Fruit fly (Drosophila melanogaster) whole organism, embryonic: ENCODE data around the gene CG42299.

ENCODE experiments used
- ATbp ChIP-seq: fragments of 200-800 bp; sonication (Bioruptor generic); optimal IDR thresholded peaks from 2 replicates; lab custom pipeline; 2017; ENCODE audit warnings: missing biosample characterization, mild to moderate bottlenecking, missing genetic modification characterization, missing genetic modification reagents
- Aef1 ChIP-seq: fragments of 200-800 bp; sonication (Bioruptor generic); IDR thresholded peaks from 3 replicates; pipeline ENCODE4 v1.3.6; 2022; ENCODE audit warnings: missing biosample characterization, missing genetic modification characterization
- Awh ChIP-seq: fragments of 200-800 bp; sonication (Bioruptor generic); IDR thresholded peaks from 2 replicates; pipeline ENCODE4, ENCODE4 v1.3.6; 2022; ENCODE audit warnings: missing biosample characterization, missing genetic modification characterization
- Bgb ChIP-seq: fragments of 200-800 bp; sonication (Bioruptor generic); IDR thresholded peaks from 2 replicates; pipeline ENCODE4 v1.3.6; 2022; ENCODE audit warnings: missing biosample characterization, missing genetic modification characterization; ENCODE audit not compliant: partially characterized antibody
- CG10267 ChIP-seq: fragments of 200-800 bp; sonication (Bioruptor generic); optimal IDR thresholded peaks from 2 replicates; lab custom pipeline; 2018; ENCODE audit warnings: missing biosample characterization, mild to moderate bottlenecking, missing genetic modification characterization, moderate library complexity
- CG10366 ChIP-seq: fragments of 200-800 bp; sonication (Bioruptor generic); IDR thresholded peaks from 2 replicates; pipeline ENCODE4 v1.3.6; 2022; ENCODE audit warnings: missing biosample characterization, missing genetic modification characterization
- CG10462 ChIP-seq: fragments of 200-800 bp; sonication (Bioruptor generic); optimal IDR thresholded peaks from 2 replicates; lab custom pipeline; 2016; ENCODE audit warnings: missing biosample characterization, missing genetic modification characterization
- CG11247 ChIP-seq: fragments of 200-800 bp; sonication (Bioruptor generic); IDR thresholded peaks from 2 replicates; pipeline ENCODE4 v1.3.6; 2022; ENCODE audit warnings: missing biosample characterization, missing genetic modification characterization
- CG12071 ChIP-seq: fragments of 200-800 bp; sonication (Bioruptor generic); optimal IDR thresholded peaks from 3 replicates; lab custom pipeline; 2018; ENCODE audit warnings: missing biosample characterization, mild to moderate bottlenecking, missing genetic modification characterization
- CG13287 ChIP-seq: fragments of 200-800 bp; sonication (Bioruptor generic); IDR thresholded peaks from 2 replicates; pipeline ENCODE4 v1.3.6; 2022; ENCODE audit warnings: missing biosample characterization, missing genetic modification characterization; ENCODE audit not compliant: partially characterized antibody
- CG14667 ChIP-seq: fragments of 200-800 bp; sonication (Bioruptor generic); IDR thresholded peaks from 2 replicates; pipeline ENCODE4 v1.3.6; 2022; ENCODE audit warnings: missing biosample characterization, missing genetic modification characterization
- CG15514 ChIP-seq: fragments of 200-800 bp; sonication (Bioruptor generic); optimal IDR thresholded peaks from 3 replicates; lab custom pipeline; 2017; ENCODE audit warnings: missing biosample characterization, missing genetic modification characterization, mild to moderate bottlenecking, moderate library complexity, missing genetic modification reagents
- CG17612 ChIP-seq: fragments of 200-800 bp; sonication (Bioruptor generic); IDR thresholded peaks from 2 replicates; pipeline ENCODE4 v1.3.6; 2022; ENCODE audit warnings: missing biosample characterization, missing genetic modification characterization
- CG18011 ChIP-seq: fragments of 200-800 bp; sonication (Bioruptor generic); optimal IDR thresholded peaks from 2 replicates; lab custom pipeline; 2017; ENCODE audit warnings: missing biosample characterization, missing genetic modification characterization, mild to moderate bottlenecking, moderate library complexity, missing genotype
- CG18599 ChIP-seq: fragments of 200-800 bp; sonication (Bioruptor generic); optimal IDR thresholded peaks from 3 replicates; lab custom pipeline; 2017; ENCODE audit warnings: missing biosample characterization, missing genetic modification characterization, mild to moderate bottlenecking, moderate library complexity, missing genetic modification reagents
- CG18764 ChIP-seq: fragments of 200-800 bp; sonication (Bioruptor generic); optimal IDR thresholded peaks from 3 replicates; lab custom pipeline; 2016; ENCODE audit warnings: missing biosample characterization, missing genetic modification characterization
- CG31388 ChIP-seq: fragments of 200-800 bp; sonication (Bioruptor generic); optimal IDR thresholded peaks from 2 replicates; lab custom pipeline; 2016; ENCODE audit warnings: missing biosample characterization, missing genetic modification characterization
- CG32767 ChIP-seq: fragments of 200-800 bp; sonication (Bioruptor generic); IDR thresholded peaks from 2 replicates; pipeline ENCODE4 v1.3.6; 2022; ENCODE audit warnings: missing biosample characterization, missing genetic modification characterization
- CG6175 ChIP-seq: fragments of 200-800 bp; sonication (Bioruptor generic); IDR thresholded peaks from 3 replicates; pipeline ENCODE4 v1.3.6; 2022; ENCODE audit warnings: missing biosample characterization, missing genetic modification characterization
- CG6254 ChIP-seq: fragments of 200-800 bp; sonication (Bioruptor generic); optimal IDR thresholded peaks from 3 replicates; lab custom pipeline; 2017; ENCODE audit warnings: mild to moderate bottlenecking, missing biosample characterization, missing genetic modification reagents, missing genetic modification characterization
- CG7786 ChIP-seq: fragments of 200-800 bp; sonication (Bioruptor generic); optimal IDR thresholded peaks from 2 replicates; lab custom pipeline; 2016; ENCODE audit warnings: missing biosample characterization, missing genetic modification characterization
- CG7839 ChIP-seq: fragments of 200-800 bp; sonication (Bioruptor generic); optimal IDR thresholded peaks from 3 replicates; lab custom pipeline; 2018; ENCODE audit warnings: missing biosample characterization, mild to moderate bottlenecking, missing genetic modification characterization, moderate library complexity
- CG7987 ChIP-seq: fragments of 200-800 bp; sonication (Bioruptor generic); optimal IDR thresholded peaks from 2 replicates; lab custom pipeline; 2018; ENCODE audit warnings: missing biosample characterization, mild to moderate bottlenecking, missing genetic modification characterization, moderate library complexity
- CG8924 ChIP-seq: fragments of 200-800 bp; optimal IDR thresholded peaks from 3 replicates; lab custom pipeline; 2019; ENCODE audit warnings: missing biosample characterization, mild to moderate bottlenecking, missing genetic modification characterization, moderate library complexity
- Camta ChIP-seq: fragments of 200-800 bp; sonication (Bioruptor generic); optimal IDR thresholded peaks from 2 replicates; lab custom pipeline; 2016; ENCODE audit warnings: missing biosample characterization, missing genetic modification characterization
- Dp ChIP-seq: fragments of 200-800 bp; sonication (Bioruptor generic); optimal IDR thresholded peaks from 2 replicates; lab custom pipeline; 2018; ENCODE audit warnings: missing biosample characterization, mild to moderate bottlenecking, missing genetic modification characterization, moderate library complexity
- H2.0 ChIP-seq: fragments of 200-800 bp; sonication (Bioruptor generic); IDR thresholded peaks from 2 replicates; pipeline ENCODE4 v1.3.6; 2022; ENCODE audit warnings: missing biosample characterization, missing genetic modification characterization
- HLH4C ChIP-seq: fragments of 200-800 bp; sonication (Bioruptor generic); IDR thresholded peaks from 3 replicates; pipeline ENCODE4 v1.3.6; 2022; ENCODE audit warnings: missing biosample characterization, missing genetic modification characterization; ENCODE audit not compliant: partially characterized antibody
- HmgZ ChIP-seq: fragments of 200-800 bp; sonication (Bioruptor generic); optimal IDR thresholded peaks from 2 replicates; lab custom pipeline; 2018; ENCODE audit warnings: missing biosample characterization, mild to moderate bottlenecking, missing genetic modification characterization
- NC2β ChIP-seq: fragments of 200-800 bp; sonication (Bioruptor generic); optimal IDR thresholded peaks from 2 replicates; lab custom pipeline; 2016; ENCODE audit warnings: missing biosample characterization, missing genetic modification characterization
- Optix ChIP-seq: fragments of 200-800 bp; sonication (Bioruptor generic); IDR thresholded peaks from 3 replicates; pipeline ENCODE4 v1.3.6; 2022; ENCODE audit warnings: missing biosample characterization, missing genetic modification characterization
- Xrp1 ChIP-seq: fragments of 200-800 bp; sonication (Bioruptor generic); IDR thresholded peaks from 2 replicates; pipeline ENCODE4 v1.3.6; 2022; ENCODE audit warnings: missing biosample characterization, missing genetic modification characterization
- YL-1 ChIP-seq: fragments of 200-800 bp; sonication (Bioruptor generic); optimal IDR thresholded peaks from 3 replicates; lab custom pipeline; 2017; ENCODE audit warnings: missing biosample characterization, mild to moderate bottlenecking, missing genetic modification characterization
- bigmax ChIP-seq: fragments of 200-800 bp; sonication (Bioruptor generic); optimal IDR thresholded peaks from 2 replicates; lab custom pipeline; 2018; ENCODE audit warnings: missing biosample characterization, mild to moderate bottlenecking, missing genetic modification characterization
- chinmo ChIP-seq: fragments of 200-800 bp; sonication (Bioruptor generic); IDR thresholded peaks from 4 replicates; pipeline ENCODE4 v1.3.6; 2022; ENCODE audit warnings: missing biosample characterization, missing genetic modification characterization; ENCODE audit not compliant: partially characterized antibody
- da ChIP-seq: fragments of 200-800 bp; sonication (Bioruptor generic); optimal IDR thresholded peaks from 2 replicates; lab custom pipeline; 2016; ENCODE audit warnings: missing biosample characterization, missing genetic modification characterization
- disco-r ChIP-seq: fragments of 200-800 bp; sonication (Bioruptor generic); optimal IDR thresholded peaks from 2 replicates; lab custom pipeline; 2016; ENCODE audit warnings: missing biosample characterization, missing genetic modification characterization
- fd3F ChIP-seq: fragments of 200-800 bp; sonication (Bioruptor generic); optimal IDR thresholded peaks from 2 replicates; lab custom pipeline; 2018; ENCODE audit warnings: missing biosample characterization, mild to moderate bottlenecking, missing genetic modification characterization, moderate library complexity
- gcm2 ChIP-seq: fragments of 200-800 bp; sonication (Bioruptor generic); optimal IDR thresholded peaks from 2 replicates; lab custom pipeline; 2016; ENCODE audit warnings: missing biosample characterization, missing genetic modification characterization
- ham ChIP-seq: fragments of 200-800 bp; sonication (Bioruptor generic); IDR thresholded peaks from 2 replicates; pipeline ENCODE4 v1.3.6; 2022; ENCODE audit warnings: missing biosample characterization, missing genetic modification characterization
- hkb ChIP-seq, 2 experiments: fragments of 200-800 bp in 1 of 2; fragments of >200 bp in 1 of 2; sonication (Bioruptor generic) in 1 of 2; IDR thresholded peaks in 1 of 2; optimal IDR thresholded peaks in 1 of 2; 2 replicates each; pipeline versions ENCODE4 v1.3.6 to Lab custom; 2017 to 2022; ENCODE audit warnings: missing biosample characterization in 1 of 2, missing genetic modification characterization in 1 of 2
- ken ChIP-seq: fragments of 200-800 bp; sonication (Bioruptor generic); IDR thresholded peaks from 3 replicates; pipeline ENCODE4 v1.3.6; 2022; ENCODE audit warnings: missing biosample characterization, missing genetic modification characterization
- prd ChIP-seq, 3 experiments: fragments of >200 bp in 2 of 3; fragments of 200-800 bp in 1 of 3; sonication (Bioruptor generic) in 1 of 3; optimal IDR thresholded peaks in 2 of 3; IDR thresholded peaks in 1 of 3; 2 replicates in 2 of 3; 3 replicates in 1 of 3; pipeline versions ENCODE4 v1.3.6 to Lab custom; 2017 to 2022; ENCODE audit warnings: missing biosample characterization in 1 of 3, missing genetic modification characterization in 1 of 3
- ro ChIP-seq: fragments of 200-800 bp; sonication (Bioruptor generic); IDR thresholded peaks from 2 replicates; pipeline ENCODE4 v1.3.6; 2022; ENCODE audit warnings: missing biosample characterization, missing genetic modification characterization
- tgo ChIP-seq: fragments of 200-800 bp; sonication (Bioruptor generic); IDR thresholded peaks from 3 replicates; pipeline ENCODE4 v1.3.6; 2022; ENCODE audit warnings: missing biosample characterization, missing genetic modification characterization
- tup ChIP-seq: fragments of 200-800 bp; sonication (Bioruptor generic); optimal IDR thresholded peaks from 2 replicates; lab custom pipeline; 2016; ENCODE audit warnings: missing biosample characterization, mild to moderate bottlenecking, missing genetic modification characterization, moderate library complexity
- usp ChIP-seq: fragments of >200 bp; optimal IDR thresholded peaks from 2 replicates; lab custom pipeline; 2017; ENCODE audit warnings: missing biosample characterization, missing genetic modification characterization
- zfh2 ChIP-seq: fragments of 200-800 bp; sonication (Bioruptor generic); optimal IDR thresholded peaks from 2 replicates; lab custom pipeline; 2016; ENCODE audit warnings: missing biosample characterization, missing genetic modification characterization

Gene CG42299

dm6 chrX:15594230-15594857, 18.9 kb upstream of the CG42299 start (continued):
- TF ChIP-seq CG15514 (GFP tag; lab: Kevin White, UChicago) (no peak), ro (GFP tag; lab: Robert Waterston, UW) (no peak), tgo (GFP tag; lab: Robert Waterston, UW) (peak; percentile 49; the same call in 2 of the 3 replicates), CG11247 (peak; percentile 77), HmgZ (peak; percentile 25), fd3F (GFP tag; lab: Kevin White, UChicago) (no peak), CG6175 (GFP tag; lab: Robert Waterston, UW) (peak; percentile 20; the same call in 1 of the 3 replicates), Bgb (GFP tag; lab: Robert Waterston, UW) (peak; percentile 71), CG32767 (GFP tag; lab: Robert Waterston, UW) (no peak), NC2β (GFP tag; lab: Kevin White, UChicago) (peak; percentile 21), CG7987 (GFP tag; lab: Kevin White, UChicago) (no peak), Xrp1 (GFP tag; lab: Robert Waterston, UW) (no peak), CG18599 (no peak), CG8924 (tag; lab: Kevin White, UChicago) (no peak), zfh2 (no peak), CG14667 (GFP tag; lab: Robert Waterston, UW) (peak; percentile 63), gcm2 (no peak), CG12071 (GFP tag; lab: Kevin White, UChicago) (no peak), CG10462 (GFP tag; lab: Kevin White, UChicago) (no peak), Camta (no peak), disco-r (GFP tag; lab: Kevin White, UChicago) (no peak), CG7786 (GFP tag; lab: Kevin White, UChicago) (no peak), HLH4C (GFP tag; lab: Robert Waterston, UW) (0 out of 3 replicates have a peak, but pooled peaks have one; percentile 29), Dp (peak; percentile 51), Optix (GFP tag; lab: Robert Waterston, UW) (peak; percentile 53; the same call in 2 of the 3 replicates), tup (GFP tag; lab: Kevin White, UChicago) (no peak), CG6254 (GFP tag; lab: Kevin White, UChicago) (no peak), CG10366 (GFP tag; lab: Robert Waterston, UW) (peak; percentile 20), CG17612 (GFP tag; lab: Robert Waterston, UW) (no peak), CG18011 (GFP tag; lab: Kevin White, UChicago) (no peak), hkb (optimal IDR thresholded peaks at IDR 0.05; lab: Kevin White, UChicago) (no peak), hkb (GFP tag; IDR thresholded peaks at IDR 0.05; lab: Robert Waterston, UW) (no peak), CG18764 (no peak), YL-1 (GFP tag; lab: Kevin White, UChicago) (no peak), Aef1 (GFP tag; lab: Robert Waterston, UW) (peak; percentile 51), da (GFP tag; lab: Kevin White, UChicago) (no peak), prd (optimal IDR thresholded peaks at IDR 0.05; lab: Kevin White, UChicago) (no peak), prd (GFP tag; IDR thresholded peaks at IDR 0.05; lab: Robert Waterston, UW) (peak; percentile 51; the same call in 2 of the 3 replicates), chinmo (GFP tag; lab: Robert Waterston, UW) (0 out of 4 replicates have a peak, but pooled peaks have one; percentile 36), bigmax (no peak), CG31388 (GFP tag; lab: Kevin White, UChicago) (no peak), Awh (no peak), usp (GFP tag; lab: Kevin White, UChicago) (no peak), CG7839 (tag; lab: Kevin White, UChicago) (peak; percentile 51), CG10267 (tag; lab: Kevin White, UChicago) (no peak), ham (GFP tag; lab: Robert Waterston, UW) (no peak), H2.0 (no peak), ken (peak; percentile 66; the same call in 2 of the 3 replicates), CG13287 (GFP tag; lab: Robert Waterston, UW) (peak; percentile 27; the same call in 1 of the 2 replicates), ATbp (no peak)
